Worm (Caenorhabditis elegans): Measurements from ENCODE around the gene col-80.

The col-80 gene

ce11 chrII:10658576-10659256, 48.3 kb upstream of the col-80 start, which contains the start of the genes snu-13 and rsp-7 (continued):
- TF ChIP-seq Y67H2A.10 (GFP tag; conservative IDR thresholded peaks at IDR 0.05) (no peak), B0035.1 (tag; optimal IDR thresholded peaks at IDR 0.05) (no peak)

- TF ChIP-seq rec-8 (tag; optimal IDR thresholded peaks at IDR 0.05) (no peak), lsl-1 (GFP tag; optimal IDR thresholded peaks at IDR 0.05) (no peak), dox-1 (GFP tag; IDR thresholded peaks at IDR 0.05) (no peak), tbx-9 (tag; optimal IDR thresholded peaks at IDR 0.05; ENCODE audit: borderline replicate concordance) (no peak), B0261.1 (tag; optimal IDR thresholded peaks at IDR 0.05) (no peak), nfya-1 (tag; optimal IDR thresholded peaks at IDR 0.05; ENCODE audit: borderline replicate concordance, insufficient read depth) (no peak), ama-1 (optimal IDR thresholded peaks at IDR 0.05) (no peak), ama-1 (GFP tag; optimal IDR thresholded peaks at IDR 0.05) (no peak), sea-2 (GFP tag; IDR thresholded peaks at IDR 0.05) (no peak), nhr-27 (tag; optimal IDR thresholded peaks at IDR 0.05) (no peak), snpc-4 (GFP tag; optimal IDR thresholded peaks at IDR 0.05) (no peak), snpc-4 (tag; optimal IDR thresholded peaks at IDR 0.05) (no peak), F57C9.4 (tag; optimal IDR thresholded peaks at IDR 0.05) (no peak)
Measured at ce11 chrII:10659585-10659984, 47.4 kb upstream of the col-80 start.

- TF ChIP-seq nhr-90 (tag; optimal IDR thresholded peaks at IDR 0.05) (no peak), madf-6 (GFP tag; IDR thresholded peaks at IDR 0.05) (peak; percentile 38; the same call in 1 of the 2 replicates), F33H1.4 (GFP tag; IDR thresholded peaks at IDR 0.05) (no peak), tbx-9 (tag; optimal IDR thresholded peaks at IDR 0.05; ENCODE audit: borderline replicate concordance) (no peak)
Measured at ce11 chrII:10660892-10661291, 46.1 kb upstream of the col-80 start, which contains the start of gene marc-2. Gene marc-2, minus strand, starts transcription at chrII:10660992.

- 0 out of 2 replicates have a peak, but pooled peaks have one; percentile 35 for TF ChIP-seq bed-1 (GFP tag; IDR thresholded peaks at IDR 0.05)
- no peak for TF ChIP-seq ceh-58 (GFP tag; IDR thresholded peaks at IDR 0.05)
Measured at ce11 chrII:10661448-10662064, 45.4 kb upstream of the col-80 start.

- TF ChIP-seq mcd-1 (GFP tag; IDR thresholded peaks at IDR 0.05) (0 out of 2 replicates have a peak, but pooled peaks have one; percentile 4), nfya-1 (tag; optimal IDR thresholded peaks at IDR 0.05; ENCODE audit: borderline replicate concordance, insufficient read depth) (no peak), attf-5 (GFP tag; optimal IDR thresholded peaks at IDR 0.05) (no peak), F33H1.4 (GFP tag; IDR thresholded peaks at IDR 0.05) (peak; percentile 34; the same call in 1 of the 2 replicates), F22D6.2 (tag; optimal IDR thresholded peaks at IDR 0.05) (no peak), ztf-26 (tag; optimal IDR thresholded peaks at IDR 0.05) (no peak), nhr-80 (tag; optimal IDR thresholded peaks at IDR 0.05) (no peak), madf-3 (GFP tag; IDR thresholded peaks at IDR 0.05) (0 out of 2 replicates have a peak, but pooled peaks have one; percentile 2), hmg-20 (GFP tag; IDR thresholded peaks at IDR 0.05) (no peak), bed-2 (GFP tag; IDR thresholded peaks at IDR 0.05) (no peak), B0019.2 (GFP tag; conservative IDR thresholded peaks at IDR 0.05) (0 out of 2 replicates have a peak, but pooled peaks have one; percentile 9), tbp1 (GFP tag; optimal IDR thresholded peaks at IDR 0.05) (no peak), nfyb-1 (GFP tag; IDR thresholded peaks at IDR 0.05) (peak; percentile 59; the same call in 1 of the 2 replicates), snpc-1.3 (tag; optimal IDR thresholded peaks at IDR 0.05; ENCODE audit: insufficient read depth) (peak; percentile 0), lin-35 (GFP tag; optimal IDR thresholded peaks at IDR 0.05) (no peak), rpc-1 (optimal IDR thresholded peaks at IDR 0.05) (no peak), rpc-1 (tag; optimal IDR thresholded peaks at IDR 0.05) (no peak), bed-1 (GFP tag; IDR thresholded peaks at IDR 0.05) (no peak), lir-1 (GFP tag; conservative IDR thresholded peaks at IDR 0.05) (no peak), T26A5.8 (tag; optimal IDR thresholded peaks at IDR 0.05) (no peak), Y53F4B.3 (GFP tag; IDR thresholded peaks at IDR 0.05) (no peak), D2030.7 (GFP tag; IDR thresholded peaks at IDR 0.05) (0 out of 2 replicates have a peak, but pooled peaks have one; percentile 13), chd-7 (tag; optimal IDR thresholded peaks at IDR 0.05) (no peak)
Measured at ce11 chrII:10662279-10662678, 44.7 kb upstream of the col-80 start.

All from whole organism, young adult.